Fruit fly (Drosophila melanogaster) whole organism, embryonic: ENCODE data around the gene Sox102F.

Experiments
- B-H1 ChIP-seq: fragments of 200-800 bp; sonication (Bioruptor generic); IDR thresholded peaks from 3 replicates; pipeline ENCODE4 v1.3.6; 2022; ENCODE audit warnings: missing biosample characterization, missing genetic modification characterization
- Bgb ChIP-seq: fragments of 200-800 bp; sonication (Bioruptor generic); IDR thresholded peaks from 2 replicates; pipeline ENCODE4 v1.3.6; 2022; ENCODE audit warnings: missing biosample characterization, missing genetic modification characterization; ENCODE audit not compliant: partially characterized antibody
- CG12236 ChIP-seq: fragments of 200-800 bp; sonication (Bioruptor generic); optimal IDR thresholded peaks from 2 replicates; lab custom pipeline; 2016; ENCODE audit warnings: missing biosample characterization, missing genetic modification characterization
- CG12659 ChIP-seq: fragments of 200-800 bp; sonication (Bioruptor generic); optimal IDR thresholded peaks from 3 replicates; lab custom pipeline; 2017; ENCODE audit warnings: mild to moderate bottlenecking, missing biosample characterization, missing genetic modification reagents, missing genetic modification characterization
- CG12769 ChIP-seq: fragments of 200-800 bp; sonication (Bioruptor generic); optimal IDR thresholded peaks from 2 replicates; lab custom pipeline; 2019; ENCODE audit warnings: missing biosample characterization, mild to moderate bottlenecking, missing genetic modification characterization, moderate library complexity
- CG13287 ChIP-seq: fragments of 200-800 bp; sonication (Bioruptor generic); IDR thresholded peaks from 2 replicates; pipeline ENCODE4 v1.3.6; 2022; ENCODE audit warnings: missing biosample characterization, missing genetic modification characterization; ENCODE audit not compliant: partially characterized antibody
- CG14441 ChIP-seq: fragments of 200-800 bp; sonication (Bioruptor generic); IDR thresholded peaks from 2 replicates; pipeline ENCODE4 v1.3.6; 2022; ENCODE audit warnings: missing biosample characterization, missing genetic modification characterization
- CG1529 ChIP-seq: fragments of 200-800 bp; sonication (Bioruptor generic); optimal IDR thresholded peaks from 3 replicates; lab custom pipeline; 2018; ENCODE audit warnings: missing biosample characterization, missing genetic modification characterization
- CG17829 ChIP-seq: fragments of 200-800 bp; optimal IDR thresholded peaks from 2 replicates; lab custom pipeline; 2019; ENCODE audit warnings: missing biosample characterization, mild to moderate bottlenecking, missing genetic modification characterization, moderate library complexity
- CG18262 ChIP-seq: fragments of 200-800 bp; optimal IDR thresholded peaks from 3 replicates; lab custom pipeline; 2019; ENCODE audit warnings: missing biosample characterization, mild to moderate bottlenecking, missing genetic modification characterization, moderate library complexity
- CG2889 ChIP-seq: fragments of 200-800 bp; sonication (Bioruptor generic); IDR thresholded peaks from 3 replicates; pipeline ENCODE4 v1.3.6; 2022; ENCODE audit warnings: missing biosample characterization, missing genetic modification characterization
- CG31365 ChIP-seq: fragments of 200-800 bp; sonication (Bioruptor generic); optimal IDR thresholded peaks from 2 replicates; lab custom pipeline; 2018; ENCODE audit warnings: missing biosample characterization, mild to moderate bottlenecking, missing genetic modification characterization
- CG31441 ChIP-seq: fragments of 200-800 bp; sonication (Bioruptor generic); IDR thresholded peaks from 2 replicates; pipeline ENCODE4 v1.3.6; 2022; ENCODE audit warnings: missing biosample characterization, missing genetic modification characterization
- CG34224 ChIP-seq: fragments of 200-800 bp; sonication (Bioruptor generic); IDR thresholded peaks from 3 replicates; pipeline ENCODE4 v1.3.6; 2022; ENCODE audit warnings: missing biosample characterization, missing genetic modification characterization; ENCODE audit not compliant: partially characterized antibody
- CG34376 ChIP-seq: fragments of 200-800 bp; sonication (Bioruptor generic); optimal IDR thresholded peaks from 2 replicates; lab custom pipeline; 2018; ENCODE audit warnings: missing biosample characterization, mild to moderate bottlenecking, missing genetic modification characterization
- CG4360 ChIP-seq: fragments of 200-800 bp; sonication (Bioruptor generic); IDR thresholded peaks from 2 replicates; pipeline ENCODE4 v1.3.6; 2022; ENCODE audit warnings: missing biosample characterization, missing genetic modification characterization
- CG4730 ChIP-seq: fragments of 200-800 bp; sonication (Bioruptor generic); IDR thresholded peaks from 2 replicates; pipeline ENCODE4 v1.3.6; 2022; ENCODE audit warnings: missing biosample characterization, missing genetic modification characterization
- CG6272 ChIP-seq: fragments of 200-800 bp; sonication (Bioruptor generic); IDR thresholded peaks from 2 replicates; pipeline ENCODE4 v1.3.6; 2022; ENCODE audit warnings: missing biosample characterization, missing genetic modification characterization
- CG6654 ChIP-seq: fragments of 200-800 bp; sonication (Bioruptor generic); optimal IDR thresholded peaks from 2 replicates; lab custom pipeline; 2017; ENCODE audit warnings: missing biosample characterization, mild to moderate bottlenecking, missing genetic modification characterization
- CG6765 ChIP-seq: fragments of 200-800 bp; sonication (Bioruptor generic); optimal IDR thresholded peaks from 3 replicates; lab custom pipeline; 2017; ENCODE audit warnings: missing biosample characterization, mild to moderate bottlenecking, missing genetic modification characterization
- CG6791 ChIP-seq: fragments of 200-800 bp; sonication (Bioruptor generic); IDR thresholded peaks from 3 replicates; pipeline ENCODE4 v1.3.6; 2022; ENCODE audit warnings: missing biosample characterization, missing genetic modification characterization; ENCODE audit not compliant: partially characterized antibody
- CG7745 ChIP-seq: fragments of 200-800 bp; sonication (Bioruptor generic); optimal IDR thresholded peaks from 2 replicates; lab custom pipeline; 2018; ENCODE audit warnings: missing biosample characterization, mild to moderate bottlenecking, missing genetic modification characterization, moderate library complexity
- CG8388 ChIP-seq: fragments of 200-800 bp; sonication (Bioruptor generic); optimal IDR thresholded peaks from 2 replicates; lab custom pipeline; 2019; ENCODE audit warnings: missing biosample characterization, mild to moderate bottlenecking, missing genetic modification characterization, moderate library complexity
- CG9437 ChIP-seq: fragments of 200-800 bp; sonication (Bioruptor generic); optimal IDR thresholded peaks from 2 replicates; lab custom pipeline; 2018; ENCODE audit warnings: missing biosample characterization, mild to moderate bottlenecking, missing genetic modification characterization
- CG9817 ChIP-seq: fragments of 200-800 bp; sonication (Bioruptor generic); optimal IDR thresholded peaks from 2 replicates; lab custom pipeline; 2018; ENCODE audit warnings: missing biosample characterization, mild to moderate bottlenecking, missing genetic modification characterization, moderate library complexity
- CrebB ChIP-seq: fragments of 200-800 bp; sonication (Bioruptor generic); optimal IDR thresholded peaks from 3 replicates; lab custom pipeline; 2018; ENCODE audit warnings: missing biosample characterization, mild to moderate bottlenecking, missing genetic modification characterization
- Deaf1 ChIP-seq: fragments of 200-800 bp; optimal IDR thresholded peaks from 3 replicates; lab custom pipeline; 2019; ENCODE audit warnings: missing biosample characterization, mild to moderate bottlenecking, missing genetic modification characterization, moderate library complexity
- Dp ChIP-seq: fragments of 200-800 bp; sonication (Bioruptor generic); optimal IDR thresholded peaks from 2 replicates; lab custom pipeline; 2018; ENCODE audit warnings: missing biosample characterization, mild to moderate bottlenecking, missing genetic modification characterization, moderate library complexity
- E2f2 ChIP-seq: fragments of 200-800 bp; sonication (Bioruptor generic); IDR thresholded peaks from 2 replicates; pipeline ENCODE4 v1.3.6; 2022; ENCODE audit warnings: missing biosample characterization, missing genetic modification characterization
- Ets65A ChIP-seq: fragments of 200-800 bp; sonication (Bioruptor generic); peaks from one replicate; lab custom pipeline; 2016; ENCODE audit warnings: missing biosample characterization, missing genetic modification characterization
- Ets97D ChIP-seq: fragments of 200-800 bp; sonication (Bioruptor generic); optimal IDR thresholded peaks from 3 replicates; lab custom pipeline; 2016; ENCODE audit warnings: missing biosample characterization, missing genetic modification characterization
- HLH4C ChIP-seq: fragments of 200-800 bp; sonication (Bioruptor generic); IDR thresholded peaks from 3 replicates; pipeline ENCODE4 v1.3.6; 2022; ENCODE audit warnings: missing biosample characterization, missing genetic modification characterization; ENCODE audit not compliant: partially characterized antibody
- MBD-R2 ChIP-seq: fragments of 200-800 bp; sonication (Bioruptor generic); IDR thresholded peaks from 2 replicates; pipeline ENCODE4 v1.3.6; 2022; ENCODE audit warnings: missing biosample characterization, missing genetic modification characterization
- NC2α ChIP-seq: fragments of 200-800 bp; sonication (Bioruptor generic); optimal IDR thresholded peaks from 2 replicates; lab custom pipeline; 2016; ENCODE audit warnings: missing biosample characterization, missing genetic modification characterization
- Nf-YA ChIP-seq: fragments of 200-800 bp; sonication (Bioruptor generic); IDR thresholded peaks from 2 replicates; pipeline ENCODE4 v1.3.6; 2022; ENCODE audit warnings: missing biosample characterization, missing genetic modification characterization
- Rx ChIP-seq: fragments of 200-800 bp; sonication (Bioruptor generic); IDR thresholded peaks from 2 replicates; pipeline ENCODE4 v1.3.6; 2022; ENCODE audit warnings: missing biosample characterization, missing genetic modification characterization
- cwo ChIP-seq: fragments of 200-800 bp; sonication (Bioruptor generic); optimal IDR thresholded peaks from 3 replicates; lab custom pipeline; 2017; ENCODE audit warnings: missing biosample characterization, missing genetic modification characterization, mild to moderate bottlenecking, moderate library complexity, missing genetic modification reagents
- danr ChIP-seq: fragments of 200-800 bp; sonication (Bioruptor generic); IDR thresholded peaks from 2 replicates; pipeline ENCODE4 v1.3.6; 2022; ENCODE audit warnings: missing biosample characterization, missing genetic modification characterization
- gfzf ChIP-seq: fragments of 200-800 bp; sonication (Bioruptor generic); optimal IDR thresholded peaks from 2 replicates; lab custom pipeline; 2016; ENCODE audit warnings: missing biosample characterization, mild to moderate bottlenecking, missing genetic modification characterization, moderate library complexity
- her ChIP-seq: fragments of 200-800 bp; sonication (Bioruptor generic); optimal IDR thresholded peaks from 2 replicates; lab custom pipeline; 2016; ENCODE audit warnings: missing biosample characterization, missing genetic modification characterization
- jigr1 ChIP-seq: fragments of 200-800 bp; sonication (Bioruptor generic); IDR thresholded peaks from 3 replicates; pipeline ENCODE4 v1.3.6; 2022; ENCODE audit warnings: missing biosample characterization, missing genetic modification characterization
- pzg ChIP-seq: fragments of 200-800 bp; sonication (Bioruptor generic); optimal IDR thresholded peaks from 3 replicates; lab custom pipeline; 2018; ENCODE audit warnings: missing biosample characterization, mild to moderate bottlenecking, missing genetic modification characterization, moderate library complexity
- sens ChIP-seq: fragments of 200-800 bp; sonication (Bioruptor generic); peaks from one replicate; lab custom pipeline; 2016; ENCODE audit warnings: missing biosample characterization, missing genetic modification characterization
- sima ChIP-seq: fragments of 200-800 bp; sonication (Bioruptor generic); optimal IDR thresholded peaks from 2 replicates; lab custom pipeline; 2016; ENCODE audit warnings: missing biosample characterization, missing genetic modification characterization
- slou ChIP-seq: fragments of 200-800 bp; sonication (Bioruptor generic); optimal IDR thresholded peaks from 3 replicates; lab custom pipeline; 2016; ENCODE audit warnings: missing biosample characterization, missing genetic modification characterization
- stwl ChIP-seq: fragments of 200-800 bp; sonication (Bioruptor generic); optimal IDR thresholded peaks from 3 replicates; lab custom pipeline; 2018; ENCODE audit warnings: missing biosample characterization, mild to moderate bottlenecking, missing genetic modification characterization, moderate library complexity
- tio ChIP-seq: fragments of 200-800 bp; sonication (Bioruptor generic); optimal IDR thresholded peaks from 2 replicates; lab custom pipeline; 2017; ENCODE audit warnings: missing biosample characterization, missing genetic modification characterization, inconsistent platforms
- tna ChIP-seq: fragments of 200-800 bp; sonication (Bioruptor generic); IDR thresholded peaks from 2 replicates; pipeline ENCODE4 v1.3.6; 2022; ENCODE audit warnings: missing biosample characterization, missing genetic modification characterization; ENCODE audit not compliant: partially characterized antibody
- zf30C ChIP-seq: fragments of 200-800 bp; sonication (Bioruptor generic); optimal IDR thresholded peaks from 3 replicates; lab custom pipeline; 2018; ENCODE audit warnings: missing biosample characterization, mild to moderate bottlenecking, missing genetic modification characterization

Sox102F gene

DNA sequence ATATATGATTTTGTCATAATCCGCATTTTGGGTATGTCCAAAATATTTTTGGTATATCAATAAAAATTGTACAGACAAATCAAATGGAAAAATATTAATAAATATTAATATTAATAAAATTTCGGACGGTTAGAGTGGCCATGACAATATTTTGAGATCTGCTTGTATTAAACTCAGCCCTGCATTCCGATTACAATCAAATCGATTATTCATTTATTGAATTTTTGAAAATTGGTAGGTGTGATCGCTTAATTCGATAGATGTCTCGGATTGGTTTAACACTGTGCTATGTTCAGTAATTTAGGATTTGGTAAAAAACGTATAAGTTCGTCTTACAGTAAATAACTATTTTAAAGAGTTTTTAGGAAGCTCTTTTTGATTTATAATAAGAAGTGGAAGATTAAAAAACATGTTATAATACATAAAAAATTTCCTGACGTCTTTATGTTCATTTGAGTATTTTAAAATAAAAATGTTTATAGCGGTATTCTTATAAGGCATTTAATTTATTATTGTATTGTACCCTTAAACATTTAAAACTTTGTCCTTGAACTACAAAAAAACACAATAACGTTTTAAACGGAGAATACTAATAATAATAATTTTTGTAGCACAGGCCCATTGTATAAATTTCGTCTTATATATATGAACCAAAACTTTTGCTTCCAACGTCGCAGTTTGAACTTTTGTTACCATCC, 793 bp upstream of the Sox102F start (continued):
- TF ChIP-seq CG13287 (peak; percentile 44; the same call in 1 of the 2 replicates), CG6791 (GFP tag; lab: Robert Waterston, UW) (peak; percentile 76; the same call in 1 of the 3 replicates), slou (GFP tag; lab: Kevin White, UChicago) (no peak), HLH4C (GFP tag; lab: Robert Waterston, UW) (peak; percentile 62), CG31441 (no peak), Bgb (GFP tag; lab: Robert Waterston, UW) (peak; percentile 63), pzg (GFP tag; lab: Kevin White, UChicago) (peak; percentile 62), CG17829 (tag; lab: Kevin White, UChicago) (peak; percentile 11), stwl (tag; lab: Kevin White, UChicago) (peak; percentile 100), CG14441 (no peak), E2f2 (GFP tag; lab: Robert Waterston, UW) (peak; percentile 50), CG9437 (GFP tag; lab: Kevin White, UChicago) (peak; percentile 30), Ets97D (GFP tag; lab: Kevin White, UChicago) (peak; percentile 60), CG18262 (tag; lab: Kevin White, UChicago) (peak; percentile 11), Dp (GFP tag; lab: Kevin White, UChicago) (peak; percentile 58), Ets65A (GFP tag; lab: Kevin White, UChicago) (peak; percentile 58), Nf-YA (GFP tag; lab: Robert Waterston, UW) (no peak), gfzf (peak; percentile 69), CG4360 (GFP tag; lab: Robert Waterston, UW) (no peak), MBD-R2 (peak; percentile 16; the same call in 1 of the 2 replicates)

dm6 chr4:834452-834820, 243 bp upstream of the Sox102F start:
- TF ChIP-seq CG6272 (GFP tag; lab: Robert Waterston, UW) (no peak), CG6765 (no peak), gfzf (no peak), zf30C (GFP tag; lab: Kevin White, UChicago) (peak; percentile 55), danr (GFP tag; lab: Robert Waterston, UW) (no peak), CG2889 (no peak), her (GFP tag; lab: Kevin White, UChicago) (no peak), CG34376 (GFP tag; lab: Kevin White, UChicago) (no peak), cwo (GFP tag; lab: Kevin White, UChicago) (no peak), Rx (GFP tag; lab: Robert Waterston, UW) (no peak), CG1529 (GFP tag; lab: Kevin White, UChicago) (no peak), tna (GFP tag; lab: Robert Waterston, UW) (no peak), NC2α (no peak), Ets65A (GFP tag; lab: Kevin White, UChicago) (no peak), CG34224 (GFP tag; lab: Robert Waterston, UW) (0 out of 3 replicates have a peak, but pooled peaks have one; percentile 9), CG8388 (GFP tag; lab: Kevin White, UChicago) (no peak), CG31365 (tag; lab: Kevin White, UChicago) (no peak), B-H1 (GFP tag; lab: Robert Waterston, UW) (no peak), sens (GFP tag; lab: Kevin White, UChicago) (peak; percentile 63), tio (GFP tag; lab: Kevin White, UChicago) (no peak), Deaf1 (tag; lab: Kevin White, UChicago) (peak; percentile 5), CrebB (tag; lab: Kevin White, UChicago) (no peak), CG6654 (GFP tag; lab: Kevin White, UChicago) (no peak), CG12659 (no peak), CG4730 (GFP tag; lab: Robert Waterston, UW) (no peak), CG12236 (no peak), jigr1 (GFP tag; lab: Robert Waterston, UW) (no peak), CG7745 (no peak), CG9817 (tag; lab: Kevin White, UChicago) (no peak), sima (GFP tag; lab: Kevin White, UChicago) (no peak), CG12769 (tag; lab: Kevin White, UChicago) (no peak)
